2 fruit fly cellular contexts compared by ENCODE assay signal in the genomic region with DNA sequence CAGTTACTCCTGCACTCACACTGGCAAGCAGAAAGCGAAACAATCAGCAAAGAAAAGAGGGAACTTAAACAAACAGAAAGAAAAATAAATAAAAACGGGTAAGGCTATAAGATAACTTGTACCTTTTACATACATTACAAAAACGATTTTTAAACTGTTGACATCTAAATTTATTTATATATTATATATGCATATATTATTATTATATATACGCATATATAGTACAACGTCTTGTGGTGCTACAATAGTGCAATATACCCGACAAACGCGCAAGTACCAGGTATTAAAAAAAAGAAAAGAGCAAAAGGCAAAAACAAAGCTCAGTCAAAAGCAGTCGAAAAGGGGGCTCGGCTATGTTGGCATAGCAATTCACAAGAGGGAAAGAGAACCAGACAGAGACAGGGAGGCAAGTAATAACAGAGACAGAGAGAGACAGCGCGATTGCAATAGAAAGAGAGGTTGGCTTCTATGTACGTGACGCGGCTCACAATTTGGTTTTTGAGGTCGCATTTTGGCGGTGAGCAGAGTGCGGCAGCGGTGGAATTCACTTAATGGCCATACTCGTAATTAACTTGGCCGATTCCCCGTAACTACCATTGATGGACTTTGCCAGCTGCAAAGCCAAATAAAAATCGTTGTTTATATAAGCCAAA.
TF ChIP-seq lines count a peak whose summit lies in the region.

No protein-coding gene starts in this region.

TF ChIP-seq in whole organism, embryonic, 481 proteins besides CTCF, POLR2A, EP300 and RAD21 (continued from another document and continues in another):
- TF ChIP-seq sob (GFP tag; IDR thresholded peaks at IDR 0.05; lab: Robert Waterston, UW) = peak; percentile 74
- no peak for TF ChIP-seq C15 (GFP tag; IDR thresholded peaks at IDR 0.05; lab: Robert Waterston, UW)
- TF ChIP-seq CG9932 (GFP tag; IDR thresholded peaks at IDR 0.05; lab: Robert Waterston, UW) = peak; percentile 57
- no peak for TF ChIP-seq CG12236 (GFP tag; optimal IDR thresholded peaks at IDR 0.05; lab: Kevin White, UChicago)
- peak; percentile 31 for TF ChIP-seq ftz-f1 (GFP tag; optimal IDR thresholded peaks at IDR 0.05; lab: Kevin White, UChicago)
- TF ChIP-seq Gug (GFP tag; IDR thresholded peaks at IDR 0.05; lab: Robert Waterston, UW) = peak; percentile 77
- peak; percentile 75 for TF ChIP-seq az2 (GFP tag; optimal IDR thresholded peaks at IDR 0.05; lab: Kevin White, UChicago)
- TF ChIP-seq CG7372 (GFP tag; IDR thresholded peaks at IDR 0.05; lab: Robert Waterston, UW) = peak; percentile 60
- no peak for TF ChIP-seq en (GFP tag; optimal IDR thresholded peaks at IDR 0.05; lab: Kevin White, UChicago)
- TF ChIP-seq Nf-YA (GFP tag; IDR thresholded peaks at IDR 0.05; lab: Robert Waterston, UW) = peak; percentile 79
- peak; percentile 89 for TF ChIP-seq Xrp1 (GFP tag; IDR thresholded peaks at IDR 0.05; lab: Robert Waterston, UW)
- TF ChIP-seq scrt (GFP tag; optimal IDR thresholded peaks at IDR 0.05; lab: Kevin White, UChicago) = peak; percentile 51
- TF ChIP-seq Hey (tag; optimal IDR thresholded peaks at IDR 0.05; lab: Kevin White, UChicago) = no peak
- TF ChIP-seq nerfin-1 (tag; optimal IDR thresholded peaks at IDR 0.05; lab: Kevin White, UChicago) = peak; percentile 2
- TF ChIP-seq cato (GFP tag; optimal IDR thresholded peaks at IDR 0.05; lab: Kevin White, UChicago; ENCODE audit: borderline replicate concordance) = no peak
- TF ChIP-seq knrl (GFP tag; IDR thresholded peaks at IDR 0.05; lab: Robert Waterston, UW; ENCODE audit: partially characterized antibody) = no peak
- TF ChIP-seq vvl (GFP tag; IDR thresholded peaks at IDR 0.05; lab: Robert Waterston, UW) = peak; percentile 94
- TF ChIP-seq cg (GFP tag; optimal IDR thresholded peaks at IDR 0.05; lab: Kevin White, UChicago) = peak; percentile 3
- no peak for TF ChIP-seq dan (GFP tag; IDR thresholded peaks at IDR 0.05; lab: Robert Waterston, UW)
- peak; percentile 92 for TF ChIP-seq sd (tag; optimal IDR thresholded peaks at IDR 0.05; lab: Kevin White, UChicago)
- peak; percentile 5 for TF ChIP-seq Dip3 (GFP tag; optimal IDR thresholded peaks at IDR 0.05; lab: Kevin White, UChicago)
- TF ChIP-seq dysf (GFP tag; IDR thresholded peaks at IDR 0.05; lab: Robert Waterston, UW) = peak; percentile 81
- peak; percentile 25 for TF ChIP-seq MTF-1 (GFP tag; optimal IDR thresholded peaks at IDR 0.05; lab: Kevin White, UChicago; ENCODE audit: borderline replicate concordance)
- peak; percentile 89 for TF ChIP-seq row (GFP tag; IDR thresholded peaks at IDR 0.05; lab: Robert Waterston, UW)
- TF ChIP-seq CG18599 (GFP tag; optimal IDR thresholded peaks at IDR 0.05; lab: Kevin White, UChicago) = peak; percentile 89
- TF ChIP-seq hbn (GFP tag; IDR thresholded peaks at IDR 0.05; lab: Robert Waterston, UW; ENCODE audit: partially characterized antibody) = no peak
- peak; percentile 34 for TF ChIP-seq CG31388 (GFP tag; optimal IDR thresholded peaks at IDR 0.05; lab: Kevin White, UChicago)
- no peak for TF ChIP-seq crc (GFP tag; optimal IDR thresholded peaks at IDR 0.05; lab: Kevin White, UChicago)
- peak; percentile 86 for TF ChIP-seq CG32772 (GFP tag; IDR thresholded peaks at IDR 0.05; lab: Robert Waterston, UW)
- peak; percentile 26 for TF ChIP-seq CG10274 (GFP tag; optimal IDR thresholded peaks at IDR 0.05; lab: Kevin White, UChicago)
- TF ChIP-seq unpg (GFP tag; optimal IDR thresholded peaks at IDR 0.05; lab: Kevin White, UChicago) = peak; percentile 73
- TF ChIP-seq onecut (GFP tag; IDR thresholded peaks at IDR 0.05; lab: Robert Waterston, UW) = peak; percentile 58; the same call in 1 of the 2 replicates
- no peak for TF ChIP-seq CG15479 (GFP tag; optimal IDR thresholded peaks at IDR 0.05; lab: Kevin White, UChicago)
- peak; percentile 58 for TF ChIP-seq CG17568 (GFP tag; optimal IDR thresholded peaks at IDR 0.05; lab: Kevin White, UChicago)
- TF ChIP-seq CG10959 (GFP tag; IDR thresholded peaks at IDR 0.05; lab: Robert Waterston, UW) = peak; percentile 26; the same call in 1 of the 2 replicates
- no peak; the same call in 1 of the 2 replicates for TF ChIP-seq sim (GFP tag; IDR thresholded peaks at IDR 0.05; lab: Robert Waterston, UW)
- TF ChIP-seq al (GFP tag; IDR thresholded peaks at IDR 0.05; lab: Robert Waterston, UW) = peak; percentile 32; the same call in 1 of the 2 replicates
- TF ChIP-seq E2f1 (GFP tag; IDR thresholded peaks at IDR 0.05; lab: Robert Waterston, UW) = peak; percentile 83
- TF ChIP-seq Atf6 (GFP tag; IDR thresholded peaks at IDR 0.05; lab: Robert Waterston, UW) = peak; percentile 61; the same call in 1 of the 2 replicates
- TF ChIP-seq pan (optimal IDR thresholded peaks at IDR 0.05; lab: Kevin White, UChicago) = no peak
- TF ChIP-seq pan (GFP tag; optimal IDR thresholded peaks at IDR 0.05 in 1 of 2, IDR thresholded peaks at IDR 0.05 in 1 of 2) = peak in 1 of 2 experiments; percentile 87
- peak; percentile 73 for TF ChIP-seq phol (tag; optimal IDR thresholded peaks at IDR 0.05; lab: Kevin White, UChicago)
- peak; percentile 62; the same call in 1 of the 3 replicates for TF ChIP-seq Dbx (GFP tag; IDR thresholded peaks at IDR 0.05; lab: Robert Waterston, UW)
- peak; percentile 69 for TF ChIP-seq wdn (GFP tag; IDR thresholded peaks at IDR 0.05; lab: Robert Waterston, UW)
- TF ChIP-seq otp (GFP tag; IDR thresholded peaks at IDR 0.05; lab: Robert Waterston, UW) = peak; percentile 63; the same call in 1 of the 3 replicates
- TF ChIP-seq CG5180 (GFP tag; optimal IDR thresholded peaks at IDR 0.05; lab: Kevin White, UChicago) = no peak
- peak; percentile 43 for TF ChIP-seq CG4707 (GFP tag; optimal IDR thresholded peaks at IDR 0.05; lab: Kevin White, UChicago)
- peak; percentile 54 for TF ChIP-seq CG13775 (GFP tag; optimal IDR thresholded peaks at IDR 0.05; lab: Kevin White, UChicago)
- peak; percentile 86 for TF ChIP-seq nmo (GFP tag; optimal IDR thresholded peaks at IDR 0.05; lab: Kevin White, UChicago)
- peak; percentile 62 for TF ChIP-seq Abd-B (GFP tag; optimal IDR thresholded peaks at IDR 0.05; lab: Kevin White, UChicago)
- no peak for TF ChIP-seq CG6654 (GFP tag; optimal IDR thresholded peaks at IDR 0.05; lab: Kevin White, UChicago)
- peak; percentile 81 for TF ChIP-seq sisA (GFP tag; IDR thresholded peaks at IDR 0.05; lab: Robert Waterston, UW)
- TF ChIP-seq CG12659 (GFP tag; optimal IDR thresholded peaks at IDR 0.05; lab: Kevin White, UChicago) = peak; percentile 43
- peak; percentile 85 for TF ChIP-seq CG7839 (tag; optimal IDR thresholded peaks at IDR 0.05; lab: Kevin White, UChicago)
- TF ChIP-seq CG3065 (GFP tag; optimal IDR thresholded peaks at IDR 0.05; lab: Kevin White, UChicago) = peak; percentile 27
- 0 out of 2 replicates have a peak, but pooled peaks have one; percentile 11 for TF ChIP-seq Adf1 (GFP tag; IDR thresholded peaks at IDR 0.05; lab: Robert Waterston, UW)
- peak; percentile 16 for TF ChIP-seq Camta (GFP tag; optimal IDR thresholded peaks at IDR 0.05; lab: Kevin White, UChicago)
- peak; percentile 42 for TF ChIP-seq Deaf1 (tag; optimal IDR thresholded peaks at IDR 0.05; lab: Kevin White, UChicago)
- TF ChIP-seq CG18476 (GFP tag; optimal IDR thresholded peaks at IDR 0.05; lab: Kevin White, UChicago) = peak; percentile 32
- no peak for TF ChIP-seq Hmx (GFP tag; optimal IDR thresholded peaks at IDR 0.05; lab: Kevin White, UChicago)

TF ChIP-seq in whole organism, prepupa, 60 proteins besides CTCF, POLR2A, EP300 and RAD21 (continued from another document):
- TF ChIP-seq acj6 (GFP tag; optimal IDR thresholded peaks at IDR 0.05; lab: Kevin White, UChicago) (peak; percentile 89), spab (GFP tag; optimal IDR thresholded peaks at IDR 0.05; lab: Kevin White, UChicago) (peak; percentile 89), CG10631 (GFP tag; optimal IDR thresholded peaks at IDR 0.05; lab: Kevin White, UChicago) (peak; percentile 90), CG34406 (GFP tag; optimal IDR thresholded peaks at IDR 0.05; lab: Kevin White, UChicago) (peak; percentile 96), CG6163 (GFP tag; IDR thresholded peaks at IDR 0.05; lab: Robert Waterston, UW) (peak; percentile 97), salr (GFP tag; optimal IDR thresholded peaks at IDR 0.05; lab: Kevin White, UChicago) (peak; percentile 68 to 89), esn (GFP tag; optimal IDR thresholded peaks at IDR 0.05; lab: Kevin White, UChicago) (peak; percentile 85), CG1621 (tag; optimal IDR thresholded peaks at IDR 0.05; lab: Kevin White, UChicago) (peak; percentile 85), CG3919 (GFP tag; optimal IDR thresholded peaks at IDR 0.05; lab: Kevin White, UChicago) (peak; percentile 92), Smox (GFP tag; optimal IDR thresholded peaks at IDR 0.05; lab: Kevin White, UChicago) (peak; percentile 75), ss (GFP tag; optimal IDR thresholded peaks at IDR 0.05; lab: Kevin White, UChicago) (peak; percentile 94 to 95), CG6792 (GFP tag; optimal IDR thresholded peaks at IDR 0.05; lab: Kevin White, UChicago) (peak; percentile 86)
